Fruit fly (Drosophila melanogaster) whole organism, embryonic: ENCODE data around the gene CG15283.
A peak's percentile ranks its signal among the peaks of the same experiment; 100 is the strongest.

ENCODE experiments used
- Abd-B ChIP-seq: fragments of 200-800 bp; sonication (Bioruptor generic); optimal IDR thresholded peaks from 2 replicates; lab custom pipeline; 2018; ENCODE audit warnings: missing biosample characterization, mild to moderate bottlenecking, missing genetic modification characterization, moderate library complexity
- Ada2b ChIP-seq: fragments of 200-800 bp; sonication (Bioruptor generic); IDR thresholded peaks from 2 replicates; pipeline ENCODE4 v1.3.6; 2022; ENCODE audit warnings: missing biosample characterization, missing genetic modification characterization
- Bgb ChIP-seq: fragments of 200-800 bp; sonication (Bioruptor generic); IDR thresholded peaks from 2 replicates; pipeline ENCODE4 v1.3.6; 2022; ENCODE audit warnings: missing biosample characterization, missing genetic modification characterization; ENCODE audit not compliant: partially characterized antibody
- CG17568 ChIP-seq: fragments of 200-800 bp; sonication (Bioruptor generic); optimal IDR thresholded peaks from 2 replicates; lab custom pipeline; 2018; ENCODE audit warnings: missing biosample characterization, mild to moderate bottlenecking, missing genetic modification characterization, moderate library complexity
- CG17612 ChIP-seq: fragments of 200-800 bp; sonication (Bioruptor generic); IDR thresholded peaks from 2 replicates; pipeline ENCODE4 v1.3.6; 2022; ENCODE audit warnings: missing biosample characterization, missing genetic modification characterization
- CG18262 ChIP-seq: fragments of 200-800 bp; optimal IDR thresholded peaks from 3 replicates; lab custom pipeline; 2019; ENCODE audit warnings: missing biosample characterization, mild to moderate bottlenecking, missing genetic modification characterization, moderate library complexity
- CG2889 ChIP-seq: fragments of 200-800 bp; sonication (Bioruptor generic); IDR thresholded peaks from 3 replicates; pipeline ENCODE4 v1.3.6; 2022; ENCODE audit warnings: missing biosample characterization, missing genetic modification characterization
- CG30403 ChIP-seq: fragments of 200-800 bp; sonication (Bioruptor generic); optimal IDR thresholded peaks from 3 replicates; lab custom pipeline; 2016; ENCODE audit warnings: missing biosample characterization, missing genetic modification characterization
- CG3163 ChIP-seq: fragments of 200-800 bp; sonication (Bioruptor generic); optimal IDR thresholded peaks from 3 replicates; lab custom pipeline; 2016; ENCODE audit warnings: missing biosample characterization, missing genetic modification characterization
- CG32772 ChIP-seq: fragments of 200-800 bp; sonication (Bioruptor generic); IDR thresholded peaks from 2 replicates; pipeline ENCODE4 v1.3.6; 2022; ENCODE audit warnings: missing biosample characterization, missing genetic modification characterization
- CG3838 ChIP-seq: fragments of 200-800 bp; sonication (Bioruptor generic); optimal IDR thresholded peaks from 3 replicates; lab custom pipeline; 2016; ENCODE audit warnings: missing biosample characterization, missing genetic modification characterization
- CG6791 ChIP-seq: fragments of 200-800 bp; sonication (Bioruptor generic); IDR thresholded peaks from 3 replicates; pipeline ENCODE4 v1.3.6; 2022; ENCODE audit warnings: missing biosample characterization, missing genetic modification characterization; ENCODE audit not compliant: partially characterized antibody
- CG7357 ChIP-seq: fragments of 200-800 bp; sonication (Bioruptor generic); IDR thresholded peaks from 3 replicates; pipeline ENCODE4 v1.3.6; 2022; ENCODE audit warnings: missing biosample characterization, missing genetic modification characterization
- CG7987 ChIP-seq: fragments of 200-800 bp; sonication (Bioruptor generic); optimal IDR thresholded peaks from 2 replicates; lab custom pipeline; 2018; ENCODE audit warnings: missing biosample characterization, mild to moderate bottlenecking, missing genetic modification characterization, moderate library complexity
- CG9876 ChIP-seq: fragments of 200-800 bp; sonication (Bioruptor generic); optimal IDR thresholded peaks from 2 replicates; lab custom pipeline; 2016; ENCODE audit warnings: missing biosample characterization, missing genetic modification characterization
- CkIIα-i1 ChIP-seq: fragments of 200-800 bp; sonication (Bioruptor generic); IDR thresholded peaks from 2 replicates; pipeline ENCODE4 v1.3.6; 2022; ENCODE audit warnings: missing biosample characterization, missing genetic modification characterization
- Doc2 ChIP-seq: fragments of 200-800 bp; sonication (Bioruptor generic); IDR thresholded peaks from 2 replicates; pipeline ENCODE4 v1.3.6; 2022; ENCODE audit warnings: missing biosample characterization, missing genetic modification characterization
- Dp ChIP-seq: fragments of 200-800 bp; sonication (Bioruptor generic); optimal IDR thresholded peaks from 2 replicates; lab custom pipeline; 2018; ENCODE audit warnings: missing biosample characterization, mild to moderate bottlenecking, missing genetic modification characterization, moderate library complexity
- Gug ChIP-seq: fragments of 200-800 bp; sonication (Bioruptor generic); IDR thresholded peaks from 4 replicates; pipeline ENCODE4 v1.3.6; 2022; ENCODE audit warnings: missing biosample characterization, missing genetic modification characterization
- HmgD ChIP-seq: fragments of 200-800 bp; sonication (Bioruptor generic); optimal IDR thresholded peaks from 3 replicates; lab custom pipeline; 2016; ENCODE audit warnings: missing biosample characterization, missing genetic modification characterization
- Kr ChIP-seq: fragments of 200-800 bp; sonication (Bioruptor generic); optimal IDR thresholded peaks from 2 replicates; lab custom pipeline; 2017; ENCODE audit warnings: missing biosample characterization, mild to moderate bottlenecking, missing genetic modification characterization
- Mad ChIP-seq: fragments of 200-800 bp; sonication (Bioruptor generic); optimal IDR thresholded peaks from 2 replicates; lab custom pipeline; 2016; ENCODE audit warnings: missing biosample characterization, missing genetic modification characterization
- NFAT ChIP-seq: fragments of 200-800 bp; sonication (Bioruptor generic); IDR thresholded peaks from 2 replicates; pipeline ENCODE4 v1.3.6; 2022; ENCODE audit warnings: missing biosample characterization, missing genetic modification characterization
- Nf-YA ChIP-seq: fragments of 200-800 bp; sonication (Bioruptor generic); IDR thresholded peaks from 2 replicates; pipeline ENCODE4 v1.3.6; 2022; ENCODE audit warnings: missing biosample characterization, missing genetic modification characterization
- Six4 ChIP-seq: fragments of 200-800 bp; sonication (Bioruptor generic); optimal IDR thresholded peaks from 2 replicates; lab custom pipeline; 2016; ENCODE audit warnings: missing biosample characterization, missing genetic modification characterization
- Spps ChIP-seq: fragments of 200-800 bp; sonication (Bioruptor generic); optimal IDR thresholded peaks from 2 replicates; lab custom pipeline; 2018; ENCODE audit warnings: missing biosample characterization, mild to moderate bottlenecking, missing genetic modification characterization
- Ssrp ChIP-seq: fragments of 200-800 bp; sonication (Bioruptor generic); optimal IDR thresholded peaks from 2 replicates; lab custom pipeline; 2018; ENCODE audit warnings: missing biosample characterization, mild to moderate bottlenecking, missing genetic modification characterization, moderate library complexity
- Taf1 ChIP-seq: fragments of 200-800 bp; sonication (Bioruptor generic); IDR thresholded peaks from 2 replicates; pipeline ENCODE4 v1.3.6; 2022; ENCODE audit warnings: missing biosample characterization, missing genetic modification characterization
- Trl ChIP-seq, 3 experiments: fragments of >200 bp in 2 of 3; fragments of 200-800 bp in 1 of 3; sonication (Bioruptor generic) in 1 of 3; optimal IDR thresholded peaks; 2 replicates in 1 of 3; 3 replicates in 2 of 3; lab custom pipeline; 2016 to 2017; ENCODE audit warnings: missing biosample characterization in 1 of 3, missing genetic modification characterization in 1 of 3
- ac ChIP-seq: fragments of 200-800 bp; sonication (Bioruptor generic); optimal IDR thresholded peaks from 3 replicates; lab custom pipeline; 2017; ENCODE audit warnings: missing biosample characterization, mild to moderate bottlenecking, missing genetic modification characterization
- ato ChIP-seq: fragments of 200-800 bp; sonication (Bioruptor generic); IDR thresholded peaks from 2 replicates; pipeline ENCODE4 v1.3.6; 2022; ENCODE audit warnings: missing biosample characterization, missing genetic modification characterization; ENCODE audit not compliant: partially characterized antibody
- disco-r ChIP-seq: fragments of 200-800 bp; sonication (Bioruptor generic); optimal IDR thresholded peaks from 2 replicates; lab custom pipeline; 2016; ENCODE audit warnings: missing biosample characterization, missing genetic modification characterization
- dmrt11E ChIP-seq: fragments of 200-800 bp; sonication (Bioruptor generic); optimal IDR thresholded peaks from 3 replicates; lab custom pipeline; 2018; ENCODE audit warnings: missing biosample characterization, mild to moderate bottlenecking, missing genetic modification characterization, moderate library complexity
- fd96Cb ChIP-seq: fragments of 200-800 bp; sonication (Bioruptor generic); optimal IDR thresholded peaks from 2 replicates; lab custom pipeline; 2018; ENCODE audit warnings: missing biosample characterization, mild to moderate bottlenecking, missing genetic modification characterization, moderate library complexity
- gce ChIP-seq: fragments of 200-800 bp; sonication (Bioruptor generic); IDR thresholded peaks from 3 replicates; pipeline ENCODE4 v1.3.6; 2022; ENCODE audit warnings: missing biosample characterization, missing genetic modification characterization
- gem ChIP-seq: fragments of 200-800 bp; sonication (Bioruptor generic); optimal IDR thresholded peaks from 2 replicates; lab custom pipeline; 2019; ENCODE audit warnings: missing biosample characterization, mild to moderate bottlenecking, missing genetic modification characterization, moderate library complexity
- jumu ChIP-seq: fragments of 200-800 bp; sonication (Bioruptor generic); optimal IDR thresholded peaks from 3 replicates; lab custom pipeline; 2016; ENCODE audit warnings: missing biosample characterization, missing genetic modification characterization
- kni ChIP-seq: fragments of 200-800 bp; sonication (Bioruptor generic); optimal IDR thresholded peaks from 3 replicates; lab custom pipeline; 2017; ENCODE audit warnings: mild to moderate bottlenecking, missing biosample characterization, missing genetic modification reagents, missing genetic modification characterization
- mld ChIP-seq: fragments of 200-800 bp; sonication (Bioruptor generic); IDR thresholded peaks from 3 replicates; pipeline ENCODE4 v1.3.6; 2022; ENCODE audit warnings: missing biosample characterization, missing genetic modification characterization; ENCODE audit not compliant: partially characterized antibody
- nom ChIP-seq: fragments of 200-800 bp; sonication (Bioruptor generic); optimal IDR thresholded peaks from 2 replicates; lab custom pipeline; 2017; ENCODE audit warnings: missing biosample characterization, missing genetic modification characterization, mild to moderate bottlenecking, moderate library complexity, missing genetic modification reagents
- p53 ChIP-seq: fragments of 200-800 bp; sonication (Bioruptor generic); optimal IDR thresholded peaks from 2 replicates; lab custom pipeline; 2016; ENCODE audit warnings: missing biosample characterization, missing genetic modification characterization
- pita ChIP-seq: fragments of 200-800 bp; sonication (Bioruptor generic); optimal IDR thresholded peaks from 2 replicates; lab custom pipeline; 2017; ENCODE audit warnings: missing biosample characterization, mild to moderate bottlenecking, missing genetic modification characterization
- sd ChIP-seq: fragments of 200-800 bp; sonication (Bioruptor generic); optimal IDR thresholded peaks from 3 replicates; lab custom pipeline; 2018; ENCODE audit warnings: missing biosample characterization, mild to moderate bottlenecking, missing genetic modification characterization, moderate library complexity
- sens ChIP-seq: fragments of 200-800 bp; sonication (Bioruptor generic); peaks from one replicate; lab custom pipeline; 2016; ENCODE audit warnings: missing biosample characterization, missing genetic modification characterization
- seq ChIP-seq: fragments of 200-800 bp; sonication (Bioruptor generic); IDR thresholded peaks from 2 replicates; pipeline ENCODE4 v1.3.6; 2022; ENCODE audit warnings: missing biosample characterization, missing genetic modification characterization
- sima ChIP-seq: fragments of 200-800 bp; sonication (Bioruptor generic); optimal IDR thresholded peaks from 2 replicates; lab custom pipeline; 2016; ENCODE audit warnings: missing biosample characterization, missing genetic modification characterization
- sna ChIP-seq: fragments of 200-800 bp; sonication (Bioruptor generic); IDR thresholded peaks from 2 replicates; pipeline ENCODE4 v1.3.6; 2022; ENCODE audit warnings: missing biosample characterization, missing genetic modification characterization; ENCODE audit not compliant: partially characterized antibody
- toy ChIP-seq: fragments of 200-800 bp; sonication (Bioruptor generic); IDR thresholded peaks from 2 replicates; pipeline ENCODE4 v1.3.6; 2022; ENCODE audit warnings: missing biosample characterization, missing genetic modification characterization
- wor ChIP-seq: fragments of 200-800 bp; sonication (Bioruptor generic); IDR thresholded peaks from 2 replicates; pipeline ENCODE4 v1.3.6; 2022; ENCODE audit warnings: missing biosample characterization, missing genetic modification characterization
- z ChIP-seq: fragments of 200-800 bp; sonication (Bioruptor generic); IDR thresholded peaks from 3 replicates; pipeline ENCODE4 v1.3.6; 2022; ENCODE audit warnings: missing biosample characterization, missing genetic modification characterization
- zen2 ChIP-seq: fragments of 200-800 bp; sonication (Bioruptor generic); IDR thresholded peaks from 3 replicates; pipeline ENCODE4 v1.3.6; 2022; ENCODE audit warnings: missing biosample characterization, missing genetic modification characterization; ENCODE audit not compliant: partially characterized antibody
- zf30C ChIP-seq: fragments of 200-800 bp; sonication (Bioruptor generic); optimal IDR thresholded peaks from 3 replicates; lab custom pipeline; 2018; ENCODE audit warnings: missing biosample characterization, mild to moderate bottlenecking, missing genetic modification characterization

Gene CG15283

DNA sequence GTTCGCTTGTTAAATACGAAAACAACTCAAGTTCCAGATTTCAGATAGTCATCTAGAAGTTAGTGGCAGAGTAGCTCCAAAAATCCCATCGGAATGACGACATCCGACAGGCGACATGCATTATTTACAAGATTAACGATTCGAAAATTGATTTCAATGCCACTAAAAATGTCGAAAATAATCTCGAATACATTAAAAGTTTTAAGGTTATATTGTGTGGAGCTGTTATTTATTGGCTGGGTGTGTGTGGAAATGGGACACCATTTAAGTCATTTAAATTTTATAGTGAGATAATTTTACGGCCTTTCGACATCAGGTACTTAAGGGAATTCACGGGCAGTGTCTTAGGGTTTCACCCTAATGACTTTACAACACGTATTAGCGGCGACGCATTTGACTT lies 5.5 kb upstream of the CG15283 start (continued):
- TF ChIP-seq Kr (no peak), seq (GFP tag; lab: Robert Waterston, UW) (no peak), Abd-B (GFP tag; lab: Kevin White, UChicago) (peak; percentile 20), dmrt11E (no peak), CG7357 (GFP tag; lab: Robert Waterston, UW) (no peak), Six4 (GFP tag; lab: Kevin White, UChicago) (no peak), HmgD (GFP tag; lab: Kevin White, UChicago) (no peak), disco-r (GFP tag; lab: Kevin White, UChicago) (no peak), z (GFP tag; lab: Robert Waterston, UW) (0 out of 3 replicates have a peak, but pooled peaks have one; percentile 5), toy (GFP tag; lab: Robert Waterston, UW) (no peak), jumu (GFP tag; lab: Kevin White, UChicago) (no peak), kni (GFP tag; lab: Kevin White, UChicago) (no peak), Trl (optimal IDR thresholded peaks at IDR 0.05; lab: Kevin White, UChicago) (no peak), Trl (GFP tag; optimal IDR thresholded peaks at IDR 0.05; lab: Kevin White, UChicago) (no peak), nom (no peak), CG6791 (GFP tag; lab: Robert Waterston, UW) (no peak), gce (no peak), pita (GFP tag; lab: Kevin White, UChicago) (no peak), Ada2b (GFP tag; lab: Robert Waterston, UW) (no peak), wor (GFP tag; lab: Robert Waterston, UW) (no peak), zen2 (GFP tag; lab: Robert Waterston, UW) (no peak), CG3163 (GFP tag; lab: Kevin White, UChicago) (no peak), CG7987 (GFP tag; lab: Kevin White, UChicago) (no peak), CG17612 (GFP tag; lab: Robert Waterston, UW) (no peak), Dp (GFP tag; lab: Kevin White, UChicago) (no peak), p53 (no peak), CG30403 (GFP tag; lab: Kevin White, UChicago) (no peak), sd (peak; percentile 24), gem (tag; lab: Kevin White, UChicago) (no peak), CG32772 (no peak)
- TF ChIP-seq, all 482 proteins: peak for 8

DNA sequence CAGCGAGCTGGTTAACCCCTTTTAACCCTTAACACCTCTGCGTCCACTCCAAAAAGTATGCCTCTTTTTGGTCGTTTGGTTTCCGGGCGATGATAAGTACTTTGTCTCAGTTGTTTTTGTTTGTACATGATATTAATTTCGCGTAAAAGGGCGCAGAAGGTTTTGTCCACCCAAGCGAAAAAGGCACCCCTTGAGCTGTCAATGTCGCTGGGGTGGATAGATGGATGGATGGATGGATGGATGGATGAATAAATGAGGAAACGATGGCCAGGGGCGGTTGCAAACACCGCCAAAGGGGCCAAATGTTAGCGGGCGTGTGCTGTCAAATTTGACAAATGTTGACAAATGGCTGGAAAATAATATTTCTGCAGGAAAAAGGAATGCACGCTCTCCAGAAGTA lies 4.4 kb upstream of the CG15283 start:
- no peak for TF ChIP-seq ato (GFP tag; lab: Robert Waterston, UW)
- no peak for TF ChIP-seq Doc2 (GFP tag; lab: Robert Waterston, UW)
- TF ChIP-seq Ssrp: no peak
- no peak for TF ChIP-seq NFAT
- TF ChIP-seq Bgb: no peak
- no peak for TF ChIP-seq Taf1 (GFP tag; lab: Robert Waterston, UW)
- TF ChIP-seq sens: peak; percentile 53
- TF ChIP-seq sima (GFP tag; lab: Kevin White, UChicago): no peak
- no peak for TF ChIP-seq ac (GFP tag; lab: Kevin White, UChicago)
- TF ChIP-seq mld (GFP tag; lab: Robert Waterston, UW): no peak
- TF ChIP-seq sna (GFP tag; lab: Robert Waterston, UW): no peak
- TF ChIP-seq zf30C (GFP tag; lab: Kevin White, UChicago): no peak
- TF ChIP-seq CG2889 (GFP tag; lab: Robert Waterston, UW): no peak
- no peak for TF ChIP-seq CG3838
- no peak for TF ChIP-seq CG7357 (GFP tag; lab: Robert Waterston, UW)
- TF ChIP-seq Mad (GFP tag; lab: Kevin White, UChicago): no peak
- TF ChIP-seq Gug (GFP tag; lab: Robert Waterston, UW): no peak
- TF ChIP-seq CG9876: no peak
- TF ChIP-seq CG17568: no peak
- no peak for TF ChIP-seq Spps (tag; lab: Kevin White, UChicago)
- no peak for TF ChIP-seq Nf-YA (GFP tag; lab: Robert Waterston, UW)
- TF ChIP-seq CkIIα-i1: no peak
- no peak for TF ChIP-seq fd96Cb
- no peak for TF ChIP-seq CG18262 (tag; lab: Kevin White, UChicago)
